Fruit fly (Drosophila melanogaster) ovary, adult (tissue): Measurements from ENCODE around the gene Prosbeta4R2.

ENCODE experiments used
- CG17801 ChIP-seq: fragments of 200-800 bp; optimal IDR thresholded peaks from 2 replicates; lab custom pipeline; 2019; ENCODE audit warnings: missing biosample characterization, mild to moderate bottlenecking, missing genetic modification characterization, moderate library complexity; ENCODE audit not compliant: partially characterized antibody

Prosbeta4R2 gene

dm6 chr2L:2655094-2655493, at the start of gene Prosbeta4R2:
Gene Prosbeta4R2, plus strand, starts transcription at chr2L:2655394.
- no peak for TF ChIP-seq CG17801 (GFP tag; lab: Kevin White, UChicago)

dm6 chr2L:2606725-2607124, 48.5 kb upstream of the Prosbeta4R2 start:
- TF ChIP-seq CG17801 (GFP tag; lab: Kevin White, UChicago), result no peak

dm6 chr2L:2609694-2610093, 45.5 kb upstream of the Prosbeta4R2 start, which contains the start of gene CG15395:
Gene CG15395, plus strand, starts transcription at chr2L:2609994.
- TF ChIP-seq CG17801 (GFP tag; lab: Kevin White, UChicago), result no peak

- TF ChIP-seq CG17801 (GFP tag; lab: Kevin White, UChicago), result no peak
These were observed 35.3 kb upstream of the Prosbeta4R2 start, which contains the start of gene CG43403 for dm6 chr2L:2619887-2620286. Gene CG43403, plus strand, starts transcription at chr2L:2620187.

dm6 chr2L:2623947-2624346, 31.2 kb upstream of the Prosbeta4R2 start:
- TF ChIP-seq CG17801 (GFP tag; lab: Kevin White, UChicago), result no peak

- TF ChIP-seq CG17801 (GFP tag; lab: Kevin White, UChicago), result no peak
These were observed 27.7 kb upstream of the Prosbeta4R2 start for dm6 chr2L:2627507-2627906.

DNA sequence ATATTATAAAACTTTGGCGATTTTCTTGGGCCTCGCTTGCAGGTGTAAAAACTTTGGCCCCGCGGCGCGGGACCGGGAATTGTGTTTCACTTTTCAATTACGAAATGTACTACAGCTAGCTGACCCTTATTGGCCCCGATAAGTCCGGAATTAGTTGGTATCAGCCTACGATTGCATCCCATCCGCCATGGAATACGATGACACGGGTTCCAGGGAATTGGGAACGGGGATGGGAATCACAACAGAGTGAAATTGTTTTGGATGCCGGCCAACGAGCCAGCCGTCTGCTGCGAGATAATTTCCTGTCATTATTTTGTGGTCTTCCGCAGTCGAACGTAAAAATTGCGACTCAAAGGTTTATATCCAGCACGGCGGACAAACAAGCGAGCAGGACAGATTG, 26.4 kb upstream of the Prosbeta4R2 start:
- no peak for TF ChIP-seq CG17801 (GFP tag; lab: Kevin White, UChicago)

dm6 chr2L:2636326-2637001, 18.7 kb upstream of the Prosbeta4R2 start:
- TF ChIP-seq CG17801 (GFP tag; lab: Kevin White, UChicago), result no peak

- TF ChIP-seq CG17801 (GFP tag; lab: Kevin White, UChicago), result no peak
These were observed 18.2 kb upstream of the Prosbeta4R2 start for dm6 chr2L:2637002-2637377.

- no peak for TF ChIP-seq CG17801 (GFP tag; lab: Kevin White, UChicago)
These were observed 7.6 kb upstream of the Prosbeta4R2 start, which contains the start of the genes CG9962 and CG43851 for dm6 chr2L:2647620-2648019. Gene CG9962, minus strand, starts transcription at chr2L:2647720. Gene CG43851, plus strand, starts transcription at chr2L:2647886.

- no peak for TF ChIP-seq CG17801 (GFP tag; lab: Kevin White, UChicago)
These were observed 2.9 kb upstream of the Prosbeta4R2 start, which contains the start of gene CG33125 for dm6 chr2L:2652314-2652713. Gene CG33125, minus strand, starts transcription at chr2L:2652414.

DNA sequence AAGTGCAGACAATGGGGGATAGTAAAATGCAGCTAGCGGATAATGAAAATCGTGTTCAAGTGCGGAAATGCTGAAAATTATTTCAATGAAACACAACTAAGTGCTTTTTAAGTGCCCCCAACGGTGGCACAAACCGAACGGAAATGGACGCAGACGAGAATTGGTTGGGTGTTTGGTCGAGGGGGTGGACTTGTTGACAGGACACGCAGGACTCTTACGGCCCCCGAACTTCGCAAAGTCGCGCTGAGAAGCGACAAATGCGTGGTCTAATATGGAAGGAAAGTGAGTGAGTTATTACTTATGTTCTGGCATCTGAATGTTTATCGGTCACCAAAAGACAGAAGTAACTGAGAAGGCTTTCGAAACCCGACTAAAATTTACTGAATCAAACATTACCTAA, 2.4 kb upstream of the Prosbeta4R2 start, which contains the start of gene Prosbeta4R1:
Gene Prosbeta4R1 (plus strand): TSS at position 301 of the 400 bp plus-strand sequence.
- TF ChIP-seq CG17801 (GFP tag; lab: Kevin White, UChicago), result no peak

- TF ChIP-seq CG17801 (GFP tag; lab: Kevin White, UChicago), result no peak
These were observed 1.4 kb upstream of the Prosbeta4R2 start, which contains the start of gene Or23a for dm6 chr2L:2653749-2654148. Gene Or23a, plus strand, starts transcription at chr2L:2654049.

- no peak for TF ChIP-seq CG17801 (GFP tag; lab: Kevin White, UChicago)
These were observed 9.6 kb downstream of the Prosbeta4R2 start, which contains the start of gene Trf4 for dm6 chr2L:2664762-2665161. Gene Trf4, plus strand, starts transcription at chr2L:2665062.

- TF ChIP-seq CG17801 (GFP tag; lab: Kevin White, UChicago), result no peak
These were observed 14.3 kb downstream of the Prosbeta4R2 start, which contains the start of gene Gr23a for dm6 chr2L:2669523-2669922. Gene Gr23a, plus strand, starts transcription at chr2L:2669823.

DNA sequence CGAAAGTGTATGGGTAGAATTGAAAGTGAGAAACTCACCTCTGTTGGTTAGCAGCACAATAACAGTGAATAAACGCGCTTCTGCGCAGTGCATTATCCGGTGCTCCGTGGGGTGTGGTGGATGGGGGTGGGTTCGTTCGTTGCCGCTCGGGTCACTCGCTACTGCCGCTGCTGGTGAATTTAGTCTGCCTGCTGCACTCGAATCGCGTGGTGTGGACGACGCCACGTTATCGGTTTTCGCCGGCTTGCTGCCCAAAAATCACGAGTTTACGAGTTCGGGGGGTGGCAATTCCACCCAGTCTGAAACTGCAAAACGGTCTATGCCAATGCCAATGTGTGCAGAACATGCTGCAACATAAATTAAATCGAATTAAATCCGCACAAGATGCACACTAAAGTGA, 22.4 kb downstream of the Prosbeta4R2 start, which contains the start of gene Tmtc1:
Gene Tmtc1 (plus strand): TSS at position 182 of the 400 bp plus-strand sequence.
- TF ChIP-seq CG17801 (GFP tag; lab: Kevin White, UChicago), result no peak
